Worm (Caenorhabditis elegans) whole organism, mixed stage, embryonic: Measurements from ENCODE around the gene C48B4.3.

Experiments
- M03D4.4 ChIP-seq: sonication (generic microtip); optimal IDR thresholded peaks from 2 replicates; lab custom pipeline; 2017; ENCODE audit warnings: mild to moderate bottlenecking, missing genetic modification characterization, missing compliant biosample characterization
- blmp-1 ChIP-seq: fragments of 150-350 bp; optimal IDR thresholded peaks from 2 replicates; lab custom pipeline; 2014; ENCODE audit warnings: missing biosample characterization, missing genetic modification characterization
- ceh-39 ChIP-seq: fragments of 150-350 bp; optimal IDR thresholded peaks from 2 replicates; lab custom pipeline; 2014; ENCODE audit warnings: missing biosample characterization, missing genetic modification characterization
- ceh-43 ChIP-seq: fragments of 200-800 bp; sonication (Bioruptor generic); optimal IDR thresholded peaks from 2 replicates; lab custom pipeline; 2018; ENCODE audit warnings: mild to moderate bottlenecking, missing genetic modification characterization, moderate library complexity, missing compliant biosample characterization
- ceh-83 ChIP-seq: fragments of 200-800 bp; sonication (Bioruptor generic); optimal IDR thresholded peaks from 2 replicates; lab custom pipeline; 2018; ENCODE audit warnings: mild to moderate bottlenecking, missing genetic modification characterization, missing compliant biosample characterization
- cnd-1 ChIP-seq: fragments of 200-800 bp; sonication (Bioruptor generic); optimal IDR thresholded peaks from 2 replicates; lab custom pipeline; 2018; ENCODE audit warnings: mild to moderate bottlenecking, missing genetic modification characterization, missing compliant biosample characterization
- drap-1 ChIP-seq: fragments of 200-800 bp; sonication (Bioruptor generic); optimal IDR thresholded peaks from 3 replicates; lab custom pipeline; 2018; ENCODE audit warnings: mild to moderate bottlenecking, missing genetic modification characterization, missing compliant biosample characterization
- elt-1 ChIP-seq: sonication (generic microtip); optimal IDR thresholded peaks from 2 replicates; lab custom pipeline; 2017; ENCODE audit warnings: missing genetic modification characterization, mild to moderate bottlenecking, missing compliant biosample characterization, antibody characterized with exemption, moderate library complexity, borderline replicate concordance; ENCODE audit not compliant: insufficient read depth
- elt-3 ChIP-seq: fragments of 150-350 bp; optimal IDR thresholded peaks from 2 replicates; lab custom pipeline; 2014; ENCODE audit warnings: missing biosample characterization, missing genetic modification characterization
- ham-2 ChIP-seq: fragments of 200-800 bp; sonication (Bioruptor generic); optimal IDR thresholded peaks from 2 replicates; lab custom pipeline; 2018; ENCODE audit warnings: mild to moderate bottlenecking, missing genetic modification characterization, missing compliant biosample characterization
- lin-13 ChIP-seq: fragments of 150-350 bp; optimal IDR thresholded peaks from 2 replicates; lab custom pipeline; 2014; ENCODE audit warnings: missing biosample characterization, missing genetic modification characterization
- lin-32 ChIP-seq: fragments of 200-800 bp; sonication (Bioruptor generic); optimal IDR thresholded peaks from 2 replicates; lab custom pipeline; 2018; ENCODE audit warnings: mild to moderate bottlenecking, missing genetic modification characterization, missing compliant biosample characterization
- lsy-2 ChIP-seq: fragments of 150-350 bp; optimal IDR thresholded peaks from 2 replicates; lab custom pipeline; 2014; ENCODE audit warnings: missing biosample characterization, missing genetic modification characterization
- mab-5 ChIP-seq: fragments of 150-350 bp; optimal IDR thresholded peaks from 2 replicates; lab custom pipeline; 2014; ENCODE audit warnings: missing biosample characterization, missing genetic modification characterization
- mep-1 ChIP-seq: fragments of 150-350 bp; optimal IDR thresholded peaks from 2 replicates; lab custom pipeline; 2017; ENCODE audit warnings: missing biosample characterization, missing genetic modification reagents, missing genetic modification characterization, inconsistent platforms
- mls-2 ChIP-seq: sonication (generic microtip); optimal IDR thresholded peaks from 2 replicates; lab custom pipeline; 2016; ENCODE audit warnings: mild to moderate bottlenecking, missing genetic modification characterization, moderate library complexity, missing compliant biosample characterization
- nhr-12 ChIP-seq: fragments of 150-350 bp; optimal IDR thresholded peaks from 2 replicates; lab custom pipeline; 2014; ENCODE audit warnings: missing biosample characterization, missing genetic modification characterization
- nhr-2 ChIP-seq: fragments of 150-350 bp; optimal IDR thresholded peaks from 2 replicates; lab custom pipeline; 2014; ENCODE audit warnings: missing biosample characterization, missing genetic modification characterization
- nhr-28 ChIP-seq: fragments of 150-350 bp; optimal IDR thresholded peaks from 2 replicates; lab custom pipeline; 2014; ENCODE audit warnings: missing biosample characterization, missing genetic modification characterization
- nhr-76 ChIP-seq: sonication (generic microtip); optimal IDR thresholded peaks from 2 replicates; lab custom pipeline; 2017; ENCODE audit warnings: missing biosample characterization, missing genetic modification characterization
- pha-4 ChIP-seq: fragments of 150-350 bp; optimal IDR thresholded peaks from 2 replicates; lab custom pipeline; 2018; ENCODE audit warnings: missing biosample characterization, missing genetic modification reagents, missing genetic modification characterization
- sem-2 ChIP-seq: fragments of 200-800 bp; sonication (Bioruptor generic); optimal IDR thresholded peaks from 2 replicates; lab custom pipeline; 2018; ENCODE audit warnings: mild to moderate bottlenecking, missing genetic modification characterization, missing compliant biosample characterization
- snpc-4 ChIP-seq: fragments of 150-350 bp; optimal IDR thresholded peaks from 2 replicates; lab custom pipeline; 2014; ENCODE audit warnings: missing biosample characterization, missing genetic modification characterization
- sptf-1 ChIP-seq: sonication (generic microtip); optimal IDR thresholded peaks from 2 replicates; lab custom pipeline; 2017; ENCODE audit warnings: mild to moderate bottlenecking, missing genetic modification characterization, moderate library complexity, missing compliant biosample characterization
- tbx-8 ChIP-seq: fragments of 200-800 bp; sonication (Bioruptor generic); optimal IDR thresholded peaks from 2 replicates; lab custom pipeline; 2018; ENCODE audit warnings: mild to moderate bottlenecking, missing genetic modification characterization, moderate library complexity, missing compliant biosample characterization
- unc-39 ChIP-seq: fragments of 150-350 bp; optimal IDR thresholded peaks from 2 replicates; lab custom pipeline; 2014; ENCODE audit warnings: missing biosample characterization, missing genetic modification characterization
- unc-62 ChIP-seq: fragments of 150-350 bp; optimal IDR thresholded peaks from 2 replicates; lab custom pipeline; 2014; ENCODE audit warnings: missing biosample characterization, missing genetic modification reagents, missing genetic modification characterization
- zip-8 ChIP-seq: fragments of 150-350 bp; optimal IDR thresholded peaks from 2 replicates; lab custom pipeline; 2014; ENCODE audit warnings: missing biosample characterization, missing genetic modification characterization
- ztf-11 ChIP-seq: fragments of 150-350 bp; optimal IDR thresholded peaks from 2 replicates; lab custom pipeline; 2014; ENCODE audit warnings: missing biosample characterization, missing genetic modification characterization

Gene C48B4.3

DNA sequence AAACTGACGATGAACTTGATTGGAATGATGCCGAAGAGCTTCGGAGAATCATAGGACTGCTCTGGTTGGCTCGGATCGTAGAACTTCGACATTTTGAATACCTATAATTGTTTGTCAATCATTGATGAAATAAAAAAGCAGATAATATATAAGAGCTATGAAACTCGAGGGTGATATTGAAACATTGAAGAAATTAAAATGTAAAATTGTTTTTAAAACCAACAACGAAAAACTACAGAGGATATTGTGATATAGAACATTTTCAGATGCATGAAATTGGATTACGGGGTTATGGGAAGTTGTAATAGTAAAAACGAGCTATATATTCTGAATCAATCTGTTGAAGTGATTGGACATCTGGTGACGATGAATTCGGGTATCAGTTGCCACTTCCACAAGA lies 17.8 kb downstream of the C48B4.3 start, which contains the start of gene C48B4.10:
Gene C48B4.10 (minus strand): TSS at position 101 of the 400 bp plus-strand sequence.
- TF ChIP-seq unc-39 (tag; lab: Kevin White, UChicago) (no peak), mls-2 (tag; lab: Kevin White, UChicago) (no peak), elt-1 (tag; lab: Kevin White, UChicago) (no peak), cnd-1 (tag; lab: Kevin White, UChicago) (no peak), lin-13 (tag; lab: Kevin White, UChicago) (no peak), ham-2 (GFP tag; lab: Kevin White, UChicago) (no peak), nhr-76 (tag; lab: Kevin White, UChicago) (no peak), ceh-83 (GFP tag; lab: Kevin White, UChicago) (no peak), sem-2 (GFP tag; lab: Kevin White, UChicago) (no peak), nhr-2 (tag; lab: Kevin White, UChicago) (no peak), sptf-1 (no peak), blmp-1 (tag; lab: Kevin White, UChicago) (no peak), ceh-39 (tag; lab: Kevin White, UChicago) (no peak), ztf-11 (tag; lab: Kevin White, UChicago) (no peak), mep-1 (tag; lab: Kevin White, UChicago) (no peak)

DNA sequence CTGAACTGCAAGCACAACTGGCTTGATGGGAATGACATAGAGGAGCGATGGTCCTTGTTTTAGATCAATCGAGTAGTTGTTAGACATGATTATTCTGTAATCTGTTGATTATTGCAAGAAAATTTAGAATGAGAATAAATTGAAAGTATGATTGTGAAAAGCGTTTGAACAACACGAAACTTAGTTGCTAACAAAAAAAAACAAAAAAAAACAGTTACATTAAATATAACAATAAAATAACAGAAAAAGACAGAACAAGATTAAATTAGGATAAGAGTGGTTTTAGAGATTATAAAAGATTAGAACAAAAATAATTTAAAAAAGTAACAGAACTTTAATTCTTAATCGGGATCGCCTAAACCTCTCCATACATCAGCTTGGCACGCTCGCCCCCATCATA lies 19.0 kb downstream of the C48B4.3 start, which contains the start of gene C48B4.9:
Gene C48B4.9 (minus strand): TSS at position 101 of the 400 bp plus-strand sequence.
- TF ChIP-seq snpc-4 (no peak), lsy-2 (tag; lab: Kevin White, UChicago) (no peak)

DNA sequence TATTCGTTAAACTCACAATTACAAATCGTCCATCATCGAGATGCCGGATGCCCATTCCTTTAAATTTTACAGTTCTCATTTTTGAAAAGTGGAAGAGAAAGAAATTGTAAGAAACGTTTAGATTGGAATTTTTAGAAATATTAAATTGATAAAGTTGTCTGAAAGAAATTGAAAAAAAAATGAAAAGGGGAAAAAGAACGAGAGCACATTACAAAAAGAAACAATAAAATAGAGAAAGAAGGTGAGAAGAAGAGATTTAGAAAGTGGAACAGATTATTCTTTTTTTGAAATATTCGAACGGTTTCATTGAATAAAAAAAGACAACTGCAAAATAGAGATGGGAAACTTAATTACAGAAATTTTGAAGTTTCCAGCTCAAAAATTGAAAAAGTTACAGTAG lies 21.0 kb downstream of the C48B4.3 start, which contains the start of gene C48B4.8:
Gene C48B4.8 (minus strand): TSS at position 101 of the 400 bp plus-strand sequence.
- TF ChIP-seq drap-1 (no peak), lin-13 (tag; lab: Kevin White, UChicago) (no peak), nhr-2 (tag; lab: Kevin White, UChicago) (no peak), elt-3 (tag; lab: Kevin White, UChicago) (no peak), lin-32 (GFP tag; lab: Kevin White, UChicago) (no peak), unc-62 (GFP tag; lab: Kevin White, UChicago) (no peak), tbx-8 (GFP tag; lab: Kevin White, UChicago) (no peak), mab-5 (tag; lab: Kevin White, UChicago) (no peak), mep-1 (tag; lab: Kevin White, UChicago) (no peak), nhr-76 (tag; lab: Kevin White, UChicago) (no peak), blmp-1 (tag; lab: Kevin White, UChicago) (no peak), nhr-12 (tag; lab: Kevin White, UChicago) (no peak), pha-4 (no peak)

DNA sequence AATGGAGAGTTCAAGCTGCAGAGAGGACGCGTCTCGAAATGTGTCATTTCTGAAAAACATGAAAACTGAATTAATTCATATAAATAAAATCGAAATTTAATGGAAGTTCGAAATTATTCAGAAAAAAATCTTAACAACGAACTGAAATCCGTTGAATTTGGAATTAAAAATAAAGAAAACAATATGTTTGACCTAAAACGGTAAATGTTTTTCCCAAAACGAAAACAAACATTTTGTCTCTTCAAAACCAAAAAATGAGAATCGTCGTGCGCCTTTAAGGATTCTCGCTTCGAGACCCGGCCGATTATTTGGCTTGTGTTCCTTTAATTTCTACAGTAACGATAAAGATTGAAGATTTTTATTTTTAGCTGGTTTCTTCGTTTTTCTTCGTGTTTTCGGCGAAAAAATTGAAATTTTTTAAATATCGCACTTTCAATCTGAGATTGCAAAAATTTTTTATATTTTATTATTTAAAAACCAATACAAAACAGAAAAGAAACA lies 22.8 kb downstream of the C48B4.3 start, which contains the start of gene C48B4.7:
Gene C48B4.7 (minus strand): TSS at position 51 of the 501 bp plus-strand sequence.
- TF ChIP-seq blmp-1 (tag; lab: Kevin White, UChicago), result no peak
- no peak for TF ChIP-seq mab-5 (tag; lab: Kevin White, UChicago)

DNA sequence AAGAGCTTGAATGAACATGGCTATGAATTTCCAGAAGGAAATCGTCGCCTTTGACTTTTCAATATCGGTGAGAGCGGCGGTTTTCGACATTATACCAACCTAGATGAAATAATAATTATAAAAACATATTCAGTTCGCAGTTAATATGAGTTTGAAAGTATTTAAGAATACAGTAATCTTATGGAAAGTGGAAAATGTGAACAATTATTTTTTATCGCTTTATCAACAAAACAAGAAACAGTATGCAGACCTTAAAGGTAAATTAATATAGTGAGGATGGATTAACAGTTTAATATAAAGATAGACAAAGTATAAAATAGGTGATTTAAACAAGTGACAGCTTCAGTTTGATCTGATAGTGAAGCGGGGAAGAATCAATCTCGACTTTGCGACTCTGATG lies 23.7 kb downstream of the C48B4.3 start, which contains the start of gene C48B4.6:
Gene C48B4.6 (minus strand): TSS at position 101 of the 400 bp plus-strand sequence.
- no peak for TF ChIP-seq nhr-28 (tag; lab: Kevin White, UChicago)
- no peak for TF ChIP-seq zip-8
- TF ChIP-seq sptf-1, result no peak
- TF ChIP-seq tbx-8 (GFP tag; lab: Kevin White, UChicago), result no peak
- no peak for TF ChIP-seq ztf-11 (tag; lab: Kevin White, UChicago)
- no peak for TF ChIP-seq nhr-12 (tag; lab: Kevin White, UChicago)

DNA sequence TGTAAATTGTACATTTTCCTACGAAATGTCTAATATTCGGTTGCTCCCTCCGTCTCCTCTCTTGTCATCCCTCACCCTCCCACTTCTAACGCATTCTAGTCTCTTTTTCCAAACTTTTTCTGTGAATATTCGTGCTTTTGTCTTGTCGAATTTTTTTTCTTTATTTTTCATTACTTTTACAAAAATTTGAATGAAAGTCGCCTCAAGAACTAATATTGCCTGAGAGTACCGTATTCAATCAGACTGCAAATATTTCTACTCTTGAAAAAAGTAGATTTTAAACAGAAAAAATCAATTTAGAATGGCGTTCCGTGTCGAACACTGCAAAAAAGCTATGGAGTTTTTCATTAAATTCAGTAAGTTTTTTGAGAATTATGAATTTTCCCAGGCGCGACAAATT lies 25.9 kb downstream of the C48B4.3 start, which contains the start of gene ZK1098.11:
Gene ZK1098.11 (plus strand): TSS at position 301 of the 400 bp plus-strand sequence.
- TF ChIP-seq unc-39 (tag; lab: Kevin White, UChicago) (no peak), cnd-1 (tag; lab: Kevin White, UChicago) (no peak), nhr-76 (tag; lab: Kevin White, UChicago) (no peak), mls-2 (tag; lab: Kevin White, UChicago) (no peak), M03D4.4 (no peak), ceh-43 (GFP tag; lab: Kevin White, UChicago) (no peak), pha-4 (no peak), unc-62 (GFP tag; lab: Kevin White, UChicago) (no peak), ceh-83 (GFP tag; lab: Kevin White, UChicago) (no peak)
